Worm (Caenorhabditis elegans): ENCODE results near the gene C16C8.9.

DNA sequence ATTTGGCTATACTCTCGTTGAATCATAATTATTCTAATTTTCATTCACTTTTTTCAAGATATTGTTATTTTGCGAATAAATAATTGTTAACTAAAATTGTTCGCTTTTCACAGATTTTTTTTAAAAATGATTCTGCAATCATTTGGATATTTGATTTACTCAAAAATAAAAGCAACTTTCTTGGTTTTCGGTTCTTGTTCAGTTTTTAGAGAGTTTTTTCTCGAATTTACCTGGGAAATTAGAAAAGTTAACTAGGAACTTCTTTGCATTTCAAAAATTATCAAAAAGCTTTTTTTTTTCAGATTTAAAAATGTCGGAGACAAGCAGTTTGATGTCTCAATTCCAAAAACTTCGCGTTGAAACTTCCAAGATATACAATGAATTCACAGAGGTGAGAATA lies 16.4 kb downstream of the C16C8.9 start, which contains the start of the genes C16C8.20 and gldi-6:
- no peak for TF ChIP-seq hlh-17 (GFP tag; optimal IDR thresholded peaks at IDR 0.05; ENCODE audit: borderline replicate concordance)
- TF ChIP-seq unc-62 (GFP tag; optimal IDR thresholded peaks at IDR 0.05): no peak
- no peak for TF ChIP-seq nhr-11 (tag; optimal IDR thresholded peaks at IDR 0.05)
- no peak for TF ChIP-seq skn-1 (tag; optimal IDR thresholded peaks at IDR 0.05)
- no peak for TF ChIP-seq pqm-1 (tag; optimal IDR thresholded peaks at IDR 0.05)
- no peak for TF ChIP-seq ceh-8 (GFP tag; optimal IDR thresholded peaks at IDR 0.05)
- no peak for TF ChIP-seq nhr-76 (tag; optimal IDR thresholded peaks at IDR 0.05)
- TF ChIP-seq Y116A8C.19 (tag; optimal IDR thresholded peaks at IDR 0.05; ENCODE audit: borderline replicate concordance): no peak
- TF ChIP-seq hlh-4 (tag; optimal IDR thresholded peaks at IDR 0.05): no peak
